Worm (Caenorhabditis elegans): ENCODE results near the gene pigw-1.

pigw-1 gene

ce11 chrII:2852493-2852892 is 32.2 kb downstream of the pigw-1 start, which contains the start of gene ptc-3:
Gene ptc-3, minus strand, starts transcription at chrII:2852593.
- TF ChIP-seq F23B12.7 (tag; optimal IDR thresholded peaks at IDR 0.05; ENCODE audit: insufficient read depth), result no peak
- no peak for TF ChIP-seq ztf-6 (GFP tag; IDR thresholded peaks at IDR 0.05)
- TF ChIP-seq F39B2.1 (GFP tag; IDR thresholded peaks at IDR 0.05), result no peak
- no peak for TF ChIP-seq ztf-3 (GFP tag; optimal IDR thresholded peaks at IDR 0.05)
- TF ChIP-seq K12H6.12 (tag; optimal IDR thresholded peaks at IDR 0.05), result no peak
- no peak for TF ChIP-seq ekl-4 (GFP tag; IDR thresholded peaks at IDR 0.05)
- no peak for TF ChIP-seq ceh-100 (GFP tag; IDR thresholded peaks at IDR 0.05)
- TF ChIP-seq rcor-1 (GFP tag; IDR thresholded peaks at IDR 0.05), result no peak
- TF ChIP-seq dpff-1 (tag; optimal IDR thresholded peaks at IDR 0.05), result no peak
- no peak for TF ChIP-seq lin-54 (GFP tag; optimal IDR thresholded peaks at IDR 0.05)
- TF ChIP-seq unc-62 (GFP tag; optimal IDR thresholded peaks at IDR 0.05), result no peak
- no peak for TF ChIP-seq tlf-1 (GFP tag; optimal IDR thresholded peaks at IDR 0.05)
- TF ChIP-seq F22D6.2 (tag; optimal IDR thresholded peaks at IDR 0.05), result no peak
- TF ChIP-seq attf-5 (GFP tag; optimal IDR thresholded peaks at IDR 0.05), result no peak
- TF ChIP-seq B0019.2 (GFP tag; conservative IDR thresholded peaks at IDR 0.05), result no peak
- TF ChIP-seq snpc-1.1 (tag; optimal IDR thresholded peaks at IDR 0.05; ENCODE audit: insufficient read depth), result no peak
- TF ChIP-seq aptf-2 (GFP tag; conservative IDR thresholded peaks at IDR 0.05), result no peak
- no peak for TF ChIP-seq ets-4 (GFP tag; optimal IDR thresholded peaks at IDR 0.05)

- TF ChIP-seq mcd-1 (GFP tag; IDR thresholded peaks at IDR 0.05) (no peak), ztf-6 (GFP tag; IDR thresholded peaks at IDR 0.05) (no peak), ets-4 (GFP tag; optimal IDR thresholded peaks at IDR 0.05) (no peak), rcor-1 (GFP tag; IDR thresholded peaks at IDR 0.05) (no peak), Y56A3A.18 (GFP tag; IDR thresholded peaks at IDR 0.05) (no peak)
These were observed 38.2 kb downstream of the pigw-1 start for ce11 chrII:2846552-2846951.

DNA sequence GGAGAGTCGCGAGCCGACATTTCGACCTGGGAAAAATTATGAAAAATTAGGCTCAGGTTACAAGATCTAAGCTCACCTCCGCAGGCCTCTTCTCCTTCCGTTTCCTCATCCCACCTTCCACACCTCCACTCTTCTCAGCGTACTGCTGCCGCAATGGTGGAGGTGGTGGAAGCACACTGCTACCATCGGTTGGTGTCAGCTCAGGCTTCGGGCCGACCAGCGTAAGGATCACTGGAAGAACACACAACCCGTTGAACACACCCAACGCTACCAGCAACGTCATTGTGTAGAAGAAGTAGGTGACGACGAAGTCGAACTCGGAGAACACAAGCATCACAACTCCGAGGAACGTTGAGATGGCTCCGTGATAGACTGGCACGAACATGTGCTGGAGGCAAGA is 39.0 kb downstream of the pigw-1 start:
- TF ChIP-seq lin-40 (tag; optimal IDR thresholded peaks at IDR 0.05) (no peak), Y67H2A.10 (GFP tag; conservative IDR thresholded peaks at IDR 0.05) (no peak), bed-1 (GFP tag; IDR thresholded peaks at IDR 0.05) (0 out of 2 replicates have a peak, but pooled peaks have one; percentile 34), ceh-27 (GFP tag; optimal IDR thresholded peaks at IDR 0.05) (no peak), ztf-6 (GFP tag; IDR thresholded peaks at IDR 0.05) (no peak), repo-1 (tag; optimal IDR thresholded peaks at IDR 0.05) (no peak), nfya-1 (tag; optimal IDR thresholded peaks at IDR 0.05; ENCODE audit: borderline replicate concordance, insufficient read depth) (no peak), T07F8.4 (tag; optimal IDR thresholded peaks at IDR 0.05) (no peak), pbrm-1 (GFP tag; IDR thresholded peaks at IDR 0.05) (0 out of 2 replicates have a peak, but pooled peaks have one; percentile 18), hrde-1 (tag; optimal IDR thresholded peaks at IDR 0.05; ENCODE audit: borderline replicate concordance) (no peak), zfh-2 (GFP tag; conservative IDR thresholded peaks at IDR 0.05) (peak; percentile 59), attf-5 (GFP tag; optimal IDR thresholded peaks at IDR 0.05) (no peak), ztf-25 (GFP tag; IDR thresholded peaks at IDR 0.05) (no peak)

ce11 chrII:2843088-2843487 is 41.6 kb downstream of the pigw-1 start, which contains the start of gene Y110A2AL.7:
Gene Y110A2AL.7, minus strand, starts transcription at chrII:2843188.
- TF ChIP-seq hlh-12 (tag; optimal IDR thresholded peaks at IDR 0.05), result no peak
- no peak for TF ChIP-seq dpff-1 (tag; optimal IDR thresholded peaks at IDR 0.05)
- no peak for TF ChIP-seq B0336.3 (GFP tag; IDR thresholded peaks at IDR 0.05)
- TF ChIP-seq egrh-3 (GFP tag; IDR thresholded peaks at IDR 0.05), result no peak
- TF ChIP-seq snpc-1.3 (tag; optimal IDR thresholded peaks at IDR 0.05; ENCODE audit: insufficient read depth), result no peak
- no peak for TF ChIP-seq ama-1 (optimal IDR thresholded peaks at IDR 0.05)
- TF ChIP-seq ama-1 (GFP tag; optimal IDR thresholded peaks at IDR 0.05), result no peak
- TF ChIP-seq hsf-1 (GFP tag; IDR thresholded peaks at IDR 0.05), result no peak
- TF ChIP-seq Y53G8AR.9 (GFP tag; conservative IDR thresholded peaks at IDR 0.05), result no peak
- no peak for TF ChIP-seq fkh-3 (tag; optimal IDR thresholded peaks at IDR 0.05)
- no peak for TF ChIP-seq B0019.2 (GFP tag; conservative IDR thresholded peaks at IDR 0.05)
- no peak for TF ChIP-seq ceh-27 (GFP tag; optimal IDR thresholded peaks at IDR 0.05)
